Worm (Caenorhabditis elegans): Measurements from ENCODE around the gene F47H4.2.

DNA sequence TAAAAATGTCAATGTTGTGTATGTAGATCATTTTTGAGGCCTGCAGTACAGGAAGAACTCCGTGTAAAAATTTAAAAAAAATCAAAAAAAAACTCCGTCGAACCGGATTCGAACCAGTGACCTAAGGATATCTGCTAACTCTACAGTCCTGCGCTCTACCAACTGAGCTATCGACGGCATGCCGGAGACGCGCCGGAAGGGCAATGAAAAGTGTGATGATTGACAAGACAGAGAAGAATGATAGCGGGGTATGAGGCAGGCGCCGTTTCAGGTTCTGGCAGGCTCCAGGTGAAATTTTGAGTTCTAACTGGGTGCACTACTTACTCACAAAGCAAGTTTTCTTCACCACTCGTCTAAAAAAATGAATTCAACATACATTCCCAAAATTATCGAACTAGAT, 35.3 kb upstream of the F47H4.2 start, which contains the start of gene srz-58:
- TF ChIP-seq unc-62 (GFP tag; optimal IDR thresholded peaks at IDR 0.05) (no peak), egl-27 (tag; optimal IDR thresholded peaks at IDR 0.05) (no peak), skn-1 (tag; optimal IDR thresholded peaks at IDR 0.05) (no peak), ama-1 (optimal IDR thresholded peaks at IDR 0.05) (no peak), mdl-1 (tag; optimal IDR thresholded peaks at IDR 0.05) (no peak), blmp-1 (tag; optimal IDR thresholded peaks at IDR 0.05; ENCODE audit: insufficient read depth) (no peak), zag-1 (tag; optimal IDR thresholded peaks at IDR 0.05) (no peak), mbf-1 (tag; optimal IDR thresholded peaks at IDR 0.05) (no peak), alr-1 (tag; optimal IDR thresholded peaks at IDR 0.05) (no peak), nhr-77 (tag; optimal IDR thresholded peaks at IDR 0.05) (no peak), lin-39 (tag; optimal IDR thresholded peaks at IDR 0.05) (no peak), mab-5 (tag; optimal IDR thresholded peaks at IDR 0.05) (no peak)
